Worm (Caenorhabditis elegans) whole organism, L4 larva: ENCODE measurements around the gene pifk-1.
A peak's percentile ranks its signal among the peaks of the same experiment; 100 is the strongest.

Experiments
- F10B5.3 ChIP-seq: sonication (generic microtip); optimal IDR thresholded peaks from 2 replicates; lab custom pipeline; 2016; ENCODE audit warnings: mild to moderate bottlenecking, missing genetic modification characterization, missing compliant biosample characterization
- T26A8.4 ChIP-seq: fragments of 200-800 bp; sonication (Bioruptor generic); IDR thresholded peaks from 2 replicates; pipeline ENCODE4 v1.3.6; 2022; ENCODE audit warnings: missing genetic modification characterization, missing compliant biosample characterization
- Y48G9A.11 ChIP-seq: fragments of 200-800 bp; sonication (Bioruptor generic); IDR thresholded peaks from 2 replicates; pipeline ENCODE4 v1.3.6; 2022; ENCODE audit warnings: missing genetic modification reagents, missing genetic modification characterization, missing compliant biosample characterization
- Y75B8A.6 ChIP-seq: fragments of 200-800 bp; sonication (Bioruptor generic); IDR thresholded peaks from 2 replicates; pipeline ENCODE4 v1.3.6; 2022; ENCODE audit warnings: missing genetic modification reagents, missing genetic modification characterization, missing compliant biosample characterization
- ZK546.5 ChIP-seq, 2 experiments: sonication (generic microtip); optimal IDR thresholded peaks; 2 replicates each; lab custom pipeline; 2017; ENCODE audit warnings: missing biosample characterization in 2 of 2, missing genetic modification characterization in 2 of 2
- aha-1 ChIP-seq: fragments of 150-350 bp; peaks from one replicate; lab custom pipeline; 2014; ENCODE audit warnings: missing biosample characterization, missing genetic modification characterization
- aly-2 ChIP-seq: sonication (generic microtip); optimal IDR thresholded peaks from 2 replicates; lab custom pipeline; 2018; ENCODE audit warnings: missing biosample characterization, missing genetic modification characterization
- ama-1 ChIP-seq: fragments of 150-350 bp; optimal IDR thresholded peaks from 2 replicates; lab custom pipeline; 2014; ENCODE audit warnings: inconsistent platforms, mixed read lengths
- ceh-28 ChIP-seq: fragments of 150-350 bp; optimal IDR thresholded peaks from 2 replicates; lab custom pipeline; 2014; ENCODE audit warnings: missing biosample characterization, missing genetic modification reagents, missing genetic modification characterization
- ceh-44 ChIP-seq: fragments of 200-800 bp; sonication (Bioruptor generic); IDR thresholded peaks from 2 replicates; pipeline ENCODE4 v1.3.6; 2022; ENCODE audit warnings: missing genetic modification reagents, missing genetic modification characterization, missing compliant biosample characterization
- ces-1 ChIP-seq: fragments of 150-350 bp; sonication (generic microtip); optimal IDR thresholded peaks from 4 replicates; lab custom pipeline; 2014; ENCODE audit warnings: missing biosample characterization, missing genetic modification reagents, missing genetic modification characterization
- daf-16 ChIP-seq, 3 experiments: sonication (generic microtip); optimal IDR thresholded peaks; 2 replicates each; lab custom pipeline; 2016 to 2017; ENCODE audit warnings: missing genetic modification characterization in 3 of 3, missing genetic modification reagents in 3 of 3, mild to moderate bottlenecking in 2 of 3, missing compliant biosample characterization in 2 of 3, missing biosample characterization in 1 of 3, moderate library complexity in 1 of 3
- dmd-6 ChIP-seq: fragments of 200-800 bp; sonication (Bioruptor generic); IDR thresholded peaks from 2 replicates; pipeline ENCODE4 v1.3.6; 2022; ENCODE audit warnings: missing genetic modification reagents, missing genetic modification characterization, missing compliant biosample characterization
- dmd-9 ChIP-seq: fragments of 200-800 bp; sonication (Bioruptor generic); IDR thresholded peaks from 2 replicates; pipeline ENCODE4 v1.3.6; 2022; ENCODE audit warnings: missing genetic modification reagents, missing genetic modification characterization, missing compliant biosample characterization
- dve-1 ChIP-seq: sonication (generic microtip); optimal IDR thresholded peaks from 2 replicates; lab custom pipeline; 2017; ENCODE audit warnings: antibody characterized with exemption, mild to moderate bottlenecking, missing genetic modification characterization, missing compliant biosample characterization; ENCODE audit not compliant: insufficient read depth
- egl-43 ChIP-seq: fragments of 200-800 bp; sonication (Bioruptor generic); IDR thresholded peaks from 2 replicates; pipeline ENCODE4 v1.3.6; 2022; ENCODE audit warnings: missing genetic modification reagents, missing genetic modification characterization, missing compliant biosample characterization
- fkh-10 ChIP-seq: fragments of 150-350 bp; optimal IDR thresholded peaks from 2 replicates; lab custom pipeline; 2014; ENCODE audit warnings: missing biosample characterization, missing genetic modification reagents, missing genetic modification characterization
- fos-1 ChIP-seq: fragments of 150-350 bp; optimal IDR thresholded peaks from 2 replicates; lab custom pipeline; 2014; ENCODE audit warnings: missing biosample characterization, missing genetic modification characterization
- hif-1 ChIP-seq, 2 experiments: sonication (generic microtip); optimal IDR thresholded peaks; 2 replicates each; lab custom pipeline; 2016 to 2017; ENCODE audit warnings: missing compliant biosample characterization in 2 of 2, missing genetic modification characterization in 2 of 2, missing genetic modification reagents in 2 of 2, missing genotype in 2 of 2, mild to moderate bottlenecking in 1 of 2
- hlh-11 ChIP-seq: fragments of 200-800 bp; sonication (Bioruptor generic); optimal IDR thresholded peaks from 2 replicates; lab custom pipeline; 2018; ENCODE audit warnings: mild to moderate bottlenecking, missing genetic modification characterization, missing compliant biosample characterization
- hlh-30 ChIP-seq: sonication (generic microtip); optimal IDR thresholded peaks from 2 replicates; lab custom pipeline; 2017; ENCODE audit warnings: antibody characterized with exemption, mild to moderate bottlenecking, missing genetic modification characterization, missing compliant biosample characterization; ENCODE audit not compliant: insufficient read depth
- lin-1 ChIP-seq: fragments of 200-800 bp; sonication (Bioruptor generic); IDR thresholded peaks from 2 replicates; pipeline ENCODE4 v1.3.6; 2022; ENCODE audit warnings: missing genetic modification reagents, missing genetic modification characterization, missing compliant biosample characterization
- lin-13 ChIP-seq: fragments of 150-350 bp; optimal IDR thresholded peaks from 2 replicates; lab custom pipeline; 2014; ENCODE audit warnings: missing biosample characterization, missing genetic modification reagents, missing genetic modification characterization
- lin-38 ChIP-seq: fragments of 200-800 bp; sonication (Bioruptor generic); IDR thresholded peaks from 2 replicates; pipeline ENCODE4 v1.3.6; 2022; ENCODE audit warnings: missing genetic modification reagents, missing genetic modification characterization, missing compliant biosample characterization
- lin-39 ChIP-seq: fragments of 150-350 bp; optimal IDR thresholded peaks from 2 replicates; lab custom pipeline; 2014; ENCODE audit warnings: missing biosample characterization, missing genetic modification reagents, missing genetic modification characterization
- lir-3 ChIP-seq: sonication (generic microtip); optimal IDR thresholded peaks from 2 replicates; lab custom pipeline; 2016; ENCODE audit warnings: mild to moderate bottlenecking, missing genetic modification characterization, missing compliant biosample characterization
- lsy-2 ChIP-seq, 2 experiments: fragments of 150-350 bp in 1 of 2; sonication (generic microtip) in 1 of 2; optimal IDR thresholded peaks; 2 replicates each; lab custom pipeline; 2014 to 2017; ENCODE audit warnings: missing biosample characterization in 2 of 2, missing genetic modification characterization in 2 of 2
- mep-1 ChIP-seq: fragments of 150-350 bp; sonication (generic microtip); optimal IDR thresholded peaks from 3 replicates; lab custom pipeline; 2014; ENCODE audit warnings: missing biosample characterization, missing genetic modification characterization
- mes-2 ChIP-seq: sonication (generic microtip); optimal IDR thresholded peaks from 2 replicates; lab custom pipeline; 2016; ENCODE audit warnings: missing genotype, mild to moderate bottlenecking, missing genetic modification characterization, missing compliant biosample characterization; ENCODE audit not compliant: poor library complexity, severe bottlenecking
- mxl-2 ChIP-seq: fragments of 200-800 bp; sonication (Bioruptor generic); conservative IDR thresholded peaks from 2 replicates; pipeline ENCODE4 v1.3.6; 2022; ENCODE audit warnings: missing genetic modification reagents, missing genetic modification characterization, missing compliant biosample characterization
- mxl-3 ChIP-seq: fragments of 200-800 bp; sonication (Bioruptor generic); optimal IDR thresholded peaks from 2 replicates; lab custom pipeline; 2018; ENCODE audit warnings: mild to moderate bottlenecking, missing genetic modification characterization, missing compliant biosample characterization
- nhr-11 ChIP-seq: fragments of 150-350 bp; optimal IDR thresholded peaks from 2 replicates; lab custom pipeline; 2014; ENCODE audit warnings: missing biosample characterization, missing genetic modification characterization
- nhr-111 ChIP-seq: fragments of 200-800 bp; sonication (Bioruptor generic); optimal IDR thresholded peaks from 2 replicates; lab custom pipeline; 2018; ENCODE audit warnings: mild to moderate bottlenecking, missing genetic modification characterization, missing compliant biosample characterization
- nhr-237 ChIP-seq: sonication (generic microtip); optimal IDR thresholded peaks from 2 replicates; lab custom pipeline; 2017; ENCODE audit warnings: missing biosample characterization, missing genetic modification characterization
- nhr-28 ChIP-seq: fragments of 150-350 bp; optimal IDR thresholded peaks from 2 replicates; lab custom pipeline; 2014; ENCODE audit warnings: missing biosample characterization, missing genetic modification characterization
- nhr-42 ChIP-seq: fragments of 200-800 bp; sonication (Bioruptor generic); IDR thresholded peaks from 2 replicates; pipeline ENCODE4 v1.3.6; 2022; ENCODE audit warnings: missing genetic modification characterization, missing compliant biosample characterization
- nhr-48 ChIP-seq: sonication (generic microtip); optimal IDR thresholded peaks from 2 replicates; lab custom pipeline; 2016; ENCODE audit warnings: mild to moderate bottlenecking, missing genetic modification characterization, missing compliant biosample characterization
- nhr-6 ChIP-seq: fragments of 150-350 bp; optimal IDR thresholded peaks from 2 replicates; lab custom pipeline; 2014; ENCODE audit warnings: missing biosample characterization, missing genetic modification characterization
- nhr-76 ChIP-seq: fragments of 150-350 bp; optimal IDR thresholded peaks from 2 replicates; lab custom pipeline; 2014; ENCODE audit warnings: missing biosample characterization, missing genetic modification characterization
- nhr-77 ChIP-seq: fragments of 150-350 bp; optimal IDR thresholded peaks from 2 replicates; lab custom pipeline; 2014; ENCODE audit warnings: missing biosample characterization, missing genetic modification characterization
- php-3 ChIP-seq: fragments of 200-800 bp; sonication (Bioruptor generic); IDR thresholded peaks from 2 replicates; pipeline ENCODE4 v1.3.6; 2022; ENCODE audit warnings: missing genetic modification reagents, missing genetic modification characterization, missing compliant biosample characterization
- pqm-1 ChIP-seq: sonication (generic microtip); optimal IDR thresholded peaks from 2 replicates; lab custom pipeline; 2017; ENCODE audit warnings: missing biosample characterization, missing genetic modification characterization
- set-16 ChIP-seq: fragments of 200-800 bp; sonication (Bioruptor generic); IDR thresholded peaks from 2 replicates; pipeline ENCODE4 v1.3.6; 2022; ENCODE audit warnings: missing genetic modification reagents, missing genetic modification characterization, missing compliant biosample characterization
- skn-1 ChIP-seq: fragments of 150-350 bp; optimal IDR thresholded peaks from 2 replicates; lab custom pipeline; 2014; ENCODE audit warnings: missing biosample characterization, missing genetic modification characterization
- snpc-1.2 ChIP-seq: fragments of 200-800 bp; sonication (Bioruptor generic); IDR thresholded peaks from 2 replicates; pipeline ENCODE4 v1.3.6; 2022; ENCODE audit warnings: missing genetic modification reagents, missing genetic modification characterization, missing compliant biosample characterization
- snpc-4 ChIP-seq: fragments of 150-350 bp; optimal IDR thresholded peaks from 2 replicates; lab custom pipeline; 2014; ENCODE audit warnings: missing biosample characterization, missing genetic modification characterization
- tag-97 ChIP-seq: fragments of 200-800 bp; sonication (Bioruptor generic); IDR thresholded peaks from 2 replicates; pipeline ENCODE4 v1.3.6; 2022; ENCODE audit warnings: missing genetic modification characterization, missing compliant biosample characterization
- unc-62 ChIP-seq, 3 experiments: fragments of 150-350 bp in 1 of 3; sonication (generic microtip); optimal IDR thresholded peaks in 2 of 3; peaks in 1 of 3; 1 replicate in 1 of 3; 2 replicates in 2 of 3; lab custom pipeline; 2014 to 2017; ENCODE audit warnings: missing biosample characterization in 3 of 3, missing genetic modification characterization in 3 of 3, missing genetic modification reagents in 3 of 3, missing genotype in 1 of 3
- zfp-2 ChIP-seq: sonication (generic microtip); optimal IDR thresholded peaks from 2 replicates; lab custom pipeline; 2016; ENCODE audit warnings: mild to moderate bottlenecking, missing genetic modification characterization, missing compliant biosample characterization
- zip-11 ChIP-seq: fragments of 200-800 bp; sonication (Bioruptor generic); IDR thresholded peaks from 2 replicates; pipeline ENCODE4 v1.3.6; 2022; ENCODE audit warnings: missing genetic modification characterization, missing compliant biosample characterization

pifk-1 gene

DNA sequence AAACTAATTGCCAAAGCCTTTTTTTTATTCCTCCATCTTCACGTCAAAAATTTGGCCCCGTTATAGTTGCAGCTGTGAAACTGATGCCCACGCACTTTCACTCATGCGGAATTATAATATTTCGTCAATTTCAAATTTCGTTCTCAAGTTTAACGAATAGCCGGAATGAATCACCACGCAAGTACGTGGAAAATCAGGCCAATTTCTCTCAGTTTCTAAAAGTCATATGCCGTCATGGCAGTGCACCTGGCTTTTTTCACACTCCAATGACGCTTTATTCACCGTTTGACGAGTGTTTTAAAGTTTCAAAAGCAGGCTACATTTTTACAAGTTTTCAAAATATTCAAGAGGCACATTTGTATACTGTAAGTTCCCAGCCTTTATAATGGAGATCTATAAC, 23.6 kb upstream of the pifk-1 start:
- TF ChIP-seq aha-1 (peak; percentile 3), mxl-2 (GFP tag; lab: Robert Waterston, UW) (no peak), unc-62 (GFP tag; optimal IDR thresholded peaks at IDR 0.05 in 1 of 2; lab: Kevin White, UChicago) (peak in 1 of 2 experiments; percentile 62), unc-62 (tag; optimal IDR thresholded peaks at IDR 0.05; lab: Kevin White, UChicago) (no peak), snpc-4 (tag; lab: Kevin White, UChicago) (no peak)

DNA sequence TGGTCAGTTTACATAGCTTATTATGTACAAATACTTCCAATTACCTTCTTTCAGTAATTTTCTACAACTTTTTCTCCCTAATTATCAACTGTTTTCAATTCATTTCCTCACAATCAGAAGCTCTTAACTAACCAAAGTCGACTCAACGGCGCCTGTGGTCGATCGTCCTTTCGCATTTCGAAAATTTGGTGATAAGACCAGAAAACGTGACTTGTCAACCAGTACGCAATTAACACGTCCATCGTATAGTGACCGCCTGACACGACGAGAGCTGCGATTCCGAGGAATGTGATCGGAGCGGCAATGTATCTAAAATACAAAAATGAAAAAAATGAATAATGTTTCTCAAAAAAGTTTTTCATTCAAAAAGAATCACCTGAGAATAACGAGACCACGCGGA, 21.4 kb upstream of the pifk-1 start:
- TF ChIP-seq dmd-9, result no peak
- TF ChIP-seq nhr-42 (GFP tag; lab: Robert Waterston, UW), result 0 out of 2 replicates have a peak, but pooled peaks have one; percentile 29
- TF ChIP-seq lin-39 (tag; lab: Kevin White, UChicago), result no peak
- TF ChIP-seq Y48G9A.11 (GFP tag; lab: Robert Waterston, UW), result no peak
- peak; percentile 9 for TF ChIP-seq nhr-28 (tag; lab: Kevin White, UChicago)
- no peak for TF ChIP-seq zip-11 (GFP tag; lab: Robert Waterston, UW)
- peak; percentile 15 for TF ChIP-seq mes-2 (tag; lab: Kevin White, UChicago)
- peak; percentile 79 for TF ChIP-seq hlh-30
- TF ChIP-seq lir-3 (tag; lab: Kevin White, UChicago), result no peak
- peak; percentile 3 for TF ChIP-seq nhr-77 (tag; lab: Kevin White, UChicago)
- TF ChIP-seq nhr-111 (GFP tag; lab: Kevin White, UChicago), result no peak
- TF ChIP-seq F10B5.3 (tag; lab: Kevin White, UChicago), result no peak
- no peak for TF ChIP-seq daf-16 (GFP tag; optimal IDR thresholded peaks at IDR 0.05; lab: Kevin White, UChicago)
- TF ChIP-seq daf-16 (tag; optimal IDR thresholded peaks at IDR 0.05; lab: Kevin White, UChicago), result peak; percentile 75
- TF ChIP-seq fkh-10 (GFP tag; lab: Kevin White, UChicago), result no peak
- no peak for TF ChIP-seq nhr-48 (tag; lab: Kevin White, UChicago)
- TF ChIP-seq hlh-11 (tag; lab: Kevin White, UChicago), result peak; percentile 76
- no peak for TF ChIP-seq lin-1 (GFP tag; lab: Robert Waterston, UW)
- no peak for TF ChIP-seq aha-1
- no peak for TF ChIP-seq set-16 (GFP tag; lab: Robert Waterston, UW)
- TF ChIP-seq nhr-11 (tag; lab: Kevin White, UChicago), result no peak
- TF ChIP-seq egl-43, result no peak
- no peak for TF ChIP-seq ces-1 (GFP tag; lab: Kevin White, UChicago)
- no peak for TF ChIP-seq Y75B8A.6 (GFP tag; lab: Robert Waterston, UW)
- no peak for TF ChIP-seq nhr-237 (tag; lab: Kevin White, UChicago)
- no peak for TF ChIP-seq nhr-6 (tag; lab: Kevin White, UChicago)
- TF ChIP-seq lsy-2 (tag; optimal IDR thresholded peaks at IDR 0.05; lab: Kevin White, UChicago), result no peak
- TF ChIP-seq aly-2, result no peak
- peak; percentile 76 for TF ChIP-seq dmd-6
- TF ChIP-seq ama-1 (lab: Kevin White, UChicago), result no peak
- peak; percentile 43 for TF ChIP-seq pqm-1 (tag; lab: Kevin White, UChicago)
- TF ChIP-seq skn-1 (tag; lab: Kevin White, UChicago), result no peak
- TF ChIP-seq ceh-28 (tag; lab: Kevin White, UChicago), result no peak
- TF ChIP-seq T26A8.4 (GFP tag; lab: Robert Waterston, UW), result 0 out of 2 replicates have a peak, but pooled peaks have one; percentile 44
- no peak for TF ChIP-seq zfp-2 (tag; lab: Kevin White, UChicago)
- no peak for TF ChIP-seq fos-1
- TF ChIP-seq mep-1 (tag; lab: Kevin White, UChicago), result peak; percentile 22
- TF ChIP-seq dve-1 (tag; lab: Kevin White, UChicago), result peak; percentile 77
- TF ChIP-seq ZK546.5 (tag; optimal IDR thresholded peaks at IDR 0.05; lab: Kevin White, UChicago), result no peak
- no peak for TF ChIP-seq lin-13
- no peak for TF ChIP-seq ceh-44 (GFP tag; lab: Robert Waterston, UW)
- no peak for TF ChIP-seq tag-97 (GFP tag; lab: Robert Waterston, UW)
- TF ChIP-seq lin-38, result no peak
- no peak for TF ChIP-seq snpc-1.2 (GFP tag; lab: Robert Waterston, UW)
- TF ChIP-seq mxl-3, result no peak
- no peak for TF ChIP-seq nhr-76
- TF ChIP-seq php-3 (GFP tag; lab: Robert Waterston, UW), result peak; percentile 49; the same call in 1 of the 2 replicates
- TF ChIP-seq hif-1 (tag; optimal IDR thresholded peaks at IDR 0.05; lab: Kevin White, UChicago), result peak in 1 of 2 experiments; percentile 22
